Fruit fly (Drosophila melanogaster) whole organism, embryonic: ENCODE data around the gene CG14424.

Source experiments
- Abd-B ChIP-seq: fragments of 200-800 bp; sonication (Bioruptor generic); optimal IDR thresholded peaks from 2 replicates; lab custom pipeline; 2018; ENCODE audit warnings: missing biosample characterization, mild to moderate bottlenecking, missing genetic modification characterization, moderate library complexity
- Adf1 ChIP-seq: fragments of 200-800 bp; sonication (Bioruptor generic); IDR thresholded peaks from 2 replicates; pipeline ENCODE4 v1.3.6; 2022; ENCODE audit warnings: missing biosample characterization, missing genetic modification characterization
- Aef1 ChIP-seq: fragments of 200-800 bp; sonication (Bioruptor generic); IDR thresholded peaks from 3 replicates; pipeline ENCODE4 v1.3.6; 2022; ENCODE audit warnings: missing biosample characterization, missing genetic modification characterization
- Awh ChIP-seq: fragments of 200-800 bp; sonication (Bioruptor generic); IDR thresholded peaks from 2 replicates; pipeline ENCODE4, ENCODE4 v1.3.6; 2022; ENCODE audit warnings: missing biosample characterization, missing genetic modification characterization
- CG10462 ChIP-seq: fragments of 200-800 bp; sonication (Bioruptor generic); optimal IDR thresholded peaks from 2 replicates; lab custom pipeline; 2016; ENCODE audit warnings: missing biosample characterization, missing genetic modification characterization
- CG10543 ChIP-seq: fragments of 200-800 bp; sonication (Bioruptor generic); optimal IDR thresholded peaks from 3 replicates; lab custom pipeline; 2017; ENCODE audit warnings: missing biosample characterization, mild to moderate bottlenecking, missing genetic modification characterization, moderate library complexity
- CG10654 ChIP-seq: fragments of 200-800 bp; sonication (Bioruptor generic); optimal IDR thresholded peaks from 2 replicates; lab custom pipeline; 2016; ENCODE audit warnings: missing biosample characterization, missing genetic modification characterization
- CG11398 ChIP-seq: fragments of 200-800 bp; sonication (Bioruptor generic); optimal IDR thresholded peaks from 2 replicates; lab custom pipeline; 2016; ENCODE audit warnings: missing biosample characterization, missing genetic modification characterization
- CG11560 ChIP-seq: fragments of 200-800 bp; sonication (Bioruptor generic); IDR thresholded peaks from 3 replicates; pipeline ENCODE4 v1.3.6; 2022; ENCODE audit warnings: missing biosample characterization, missing genetic modification characterization
- CG12391 ChIP-seq: fragments of 200-800 bp; sonication (Bioruptor generic); optimal IDR thresholded peaks from 3 replicates; lab custom pipeline; 2018; ENCODE audit warnings: missing biosample characterization, mild to moderate bottlenecking, missing genetic modification characterization, moderate library complexity
- CG15514 ChIP-seq: fragments of 200-800 bp; sonication (Bioruptor generic); optimal IDR thresholded peaks from 3 replicates; lab custom pipeline; 2017; ENCODE audit warnings: missing biosample characterization, missing genetic modification characterization, mild to moderate bottlenecking, moderate library complexity, missing genetic modification reagents
- CG15696 ChIP-seq: fragments of 200-800 bp; sonication (Bioruptor generic); optimal IDR thresholded peaks from 2 replicates; lab custom pipeline; 2019; ENCODE audit warnings: missing biosample characterization, mild to moderate bottlenecking, missing genetic modification characterization, moderate library complexity
- CG16815 ChIP-seq: fragments of 200-800 bp; sonication (Bioruptor generic); optimal IDR thresholded peaks from 3 replicates; lab custom pipeline; 2017; ENCODE audit warnings: missing biosample characterization, mild to moderate bottlenecking, missing genetic modification characterization
- CG17361 ChIP-seq: fragments of 200-800 bp; sonication (Bioruptor generic); IDR thresholded peaks from 3 replicates; pipeline ENCODE4 v1.3.6; 2022; ENCODE audit warnings: missing biosample characterization, missing genetic modification characterization
- CG18262 ChIP-seq: fragments of 200-800 bp; optimal IDR thresholded peaks from 3 replicates; lab custom pipeline; 2019; ENCODE audit warnings: missing biosample characterization, mild to moderate bottlenecking, missing genetic modification characterization, moderate library complexity
- CG3065 ChIP-seq: fragments of 200-800 bp; sonication (Bioruptor generic); optimal IDR thresholded peaks from 2 replicates; lab custom pipeline; 2016; ENCODE audit warnings: missing biosample characterization, missing genetic modification characterization
- CG3995 ChIP-seq: fragments of 200-800 bp; sonication (Bioruptor generic); optimal IDR thresholded peaks from 3 replicates; lab custom pipeline; 2016; ENCODE audit warnings: missing biosample characterization, missing genetic modification characterization
- CG6791 ChIP-seq: fragments of 200-800 bp; sonication (Bioruptor generic); IDR thresholded peaks from 3 replicates; pipeline ENCODE4 v1.3.6; 2022; ENCODE audit warnings: missing biosample characterization, missing genetic modification characterization; ENCODE audit not compliant: partially characterized antibody
- CG8388 ChIP-seq: fragments of 200-800 bp; sonication (Bioruptor generic); optimal IDR thresholded peaks from 2 replicates; lab custom pipeline; 2019; ENCODE audit warnings: missing biosample characterization, mild to moderate bottlenecking, missing genetic modification characterization, moderate library complexity
- CG9797 ChIP-seq: fragments of 200-800 bp; sonication (Bioruptor generic); optimal IDR thresholded peaks from 3 replicates; lab custom pipeline; 2018; ENCODE audit warnings: missing biosample characterization, mild to moderate bottlenecking, missing genetic modification characterization
- D19B ChIP-seq: fragments of 200-800 bp; sonication (Bioruptor generic); optimal IDR thresholded peaks from 2 replicates; lab custom pipeline; 2017; ENCODE audit warnings: missing biosample characterization, mild to moderate bottlenecking, missing genetic modification characterization
- Dek ChIP-seq: fragments of 200-800 bp; sonication (Bioruptor generic); optimal IDR thresholded peaks from 3 replicates; lab custom pipeline; 2019; ENCODE audit warnings: missing biosample characterization, mild to moderate bottlenecking, missing genetic modification characterization, moderate library complexity
- ERR ChIP-seq: fragments of 200-800 bp; sonication (Bioruptor generic); optimal IDR thresholded peaks from 2 replicates; lab custom pipeline; 2016; ENCODE audit warnings: missing biosample characterization, missing genetic modification characterization
- Fer3 ChIP-seq: fragments of 200-800 bp; sonication (Bioruptor generic); optimal IDR thresholded peaks from 2 replicates; lab custom pipeline; 2018; ENCODE audit warnings: missing biosample characterization, mild to moderate bottlenecking, missing genetic modification characterization, moderate library complexity
- Lpt ChIP-seq: fragments of >200 bp; optimal IDR thresholded peaks from 2 replicates; lab custom pipeline; 2018; ENCODE audit warnings: missing biosample characterization, missing genetic modification characterization
- MESR4 ChIP-seq: fragments of 200-800 bp; sonication (Bioruptor generic); optimal IDR thresholded peaks from 2 replicates; lab custom pipeline; 2018; ENCODE audit warnings: missing biosample characterization, mild to moderate bottlenecking, missing genetic modification characterization, moderate library complexity
- Med ChIP-seq: fragments of 200-800 bp; sonication (Bioruptor generic); peaks from one replicate; lab custom pipeline; 2016; ENCODE audit warnings: missing biosample characterization, missing genetic modification characterization, mild to moderate bottlenecking, inconsistent platforms, moderate library complexity
- NC2α ChIP-seq: fragments of 200-800 bp; sonication (Bioruptor generic); optimal IDR thresholded peaks from 2 replicates; lab custom pipeline; 2016; ENCODE audit warnings: missing biosample characterization, missing genetic modification characterization
- NK7.1 ChIP-seq: fragments of 200-800 bp; sonication (Bioruptor generic); optimal IDR thresholded peaks from 3 replicates; lab custom pipeline; 2016; ENCODE audit warnings: missing biosample characterization, missing genetic modification characterization
- Oaz ChIP-seq: fragments of 200-800 bp; sonication (Bioruptor generic); IDR thresholded peaks from 2 replicates; pipeline ENCODE4 v1.3.6; 2022; ENCODE audit warnings: missing biosample characterization, missing genetic modification characterization
- Side ChIP-seq: fragments of 200-800 bp; sonication (Bioruptor generic); optimal IDR thresholded peaks from 2 replicates; lab custom pipeline; 2016; ENCODE audit warnings: missing biosample characterization, missing genetic modification characterization
- Ssrp ChIP-seq: fragments of 200-800 bp; sonication (Bioruptor generic); optimal IDR thresholded peaks from 2 replicates; lab custom pipeline; 2018; ENCODE audit warnings: missing biosample characterization, mild to moderate bottlenecking, missing genetic modification characterization, moderate library complexity
- Xbp1 ChIP-seq: fragments of 200-800 bp; sonication (Bioruptor generic); optimal IDR thresholded peaks from 3 replicates; lab custom pipeline; 2016; ENCODE audit warnings: missing biosample characterization, mild to moderate bottlenecking, missing genetic modification characterization
- btn ChIP-seq: fragments of 200-800 bp; sonication (Bioruptor generic); optimal IDR thresholded peaks from 2 replicates; lab custom pipeline; 2016; ENCODE audit warnings: missing biosample characterization, missing genetic modification characterization
- cato ChIP-seq: fragments of 200-800 bp; sonication (Bioruptor generic); optimal IDR thresholded peaks from 2 replicates; lab custom pipeline; 2016; ENCODE audit warnings: missing biosample characterization, missing genetic modification characterization, borderline replicate concordance
- dmrt99B ChIP-seq: fragments of 200-800 bp; sonication (Bioruptor generic); optimal IDR thresholded peaks from 2 replicates; lab custom pipeline; 2018; ENCODE audit warnings: missing biosample characterization, mild to moderate bottlenecking, missing genetic modification characterization, moderate library complexity
- dysf ChIP-seq: fragments of 200-800 bp; sonication (Bioruptor generic); IDR thresholded peaks from 3 replicates; pipeline ENCODE4 v1.3.6; 2022; ENCODE audit warnings: missing biosample characterization, missing genetic modification characterization
- exex ChIP-seq: fragments of 200-800 bp; sonication (Bioruptor generic); optimal IDR thresholded peaks from 4 replicates; lab custom pipeline; 2018; ENCODE audit warnings: missing biosample characterization, mild to moderate bottlenecking, missing genetic modification characterization, moderate library complexity
- fd102C ChIP-seq: fragments of 200-800 bp; sonication (Bioruptor generic); optimal IDR thresholded peaks from 2 replicates; lab custom pipeline; 2018; ENCODE audit warnings: missing biosample characterization, mild to moderate bottlenecking, missing genetic modification characterization, moderate library complexity
- fd3F ChIP-seq: fragments of 200-800 bp; sonication (Bioruptor generic); optimal IDR thresholded peaks from 2 replicates; lab custom pipeline; 2018; ENCODE audit warnings: missing biosample characterization, mild to moderate bottlenecking, missing genetic modification characterization, moderate library complexity
- h ChIP-seq: fragments of >200 bp; optimal IDR thresholded peaks from 2 replicates; lab custom pipeline; 2017
- insv ChIP-seq, 2 experiments: fragments of 200-800 bp; sonication (Bioruptor generic); optimal IDR thresholded peaks; 3 replicates each; lab custom pipeline; 2016 to 2018; ENCODE audit warnings: missing biosample characterization in 2 of 2, missing genetic modification characterization in 2 of 2
- mirr ChIP-seq: fragments of 200-800 bp; sonication (Bioruptor generic); optimal IDR thresholded peaks from 3 replicates; lab custom pipeline; 2018; ENCODE audit warnings: missing biosample characterization, mild to moderate bottlenecking, missing genetic modification characterization
- otp ChIP-seq: fragments of 200-800 bp; sonication (Bioruptor generic); IDR thresholded peaks from 3 replicates; pipeline ENCODE4, ENCODE4 v1.3.6; 2022; ENCODE audit warnings: missing biosample characterization, missing genetic modification characterization
- row ChIP-seq: fragments of 200-800 bp; sonication (Bioruptor generic); IDR thresholded peaks from 3 replicates; pipeline ENCODE4 v1.3.6; 2022; ENCODE audit warnings: missing biosample characterization, missing genetic modification characterization
- sens-2 ChIP-seq: fragments of 200-800 bp; sonication (Bioruptor generic); IDR thresholded peaks from 2 replicates; pipeline ENCODE4 v1.3.6; 2022; ENCODE audit warnings: missing biosample characterization, missing genetic modification characterization
- seq ChIP-seq: fragments of 200-800 bp; sonication (Bioruptor generic); IDR thresholded peaks from 2 replicates; pipeline ENCODE4 v1.3.6; 2022; ENCODE audit warnings: missing biosample characterization, missing genetic modification characterization
- slou ChIP-seq: fragments of 200-800 bp; sonication (Bioruptor generic); optimal IDR thresholded peaks from 3 replicates; lab custom pipeline; 2016; ENCODE audit warnings: missing biosample characterization, missing genetic modification characterization
- sob ChIP-seq: fragments of 200-800 bp; sonication (Bioruptor generic); IDR thresholded peaks from 2 replicates; pipeline ENCODE4 v1.3.6; 2022; ENCODE audit warnings: missing biosample characterization, missing genetic modification characterization
- sr ChIP-seq: fragments of 200-800 bp; sonication (Bioruptor generic); IDR thresholded peaks from 3 replicates; pipeline ENCODE4 v1.3.6; 2022; ENCODE audit warnings: missing biosample characterization, missing genetic modification characterization
- tx ChIP-seq: fragments of 200-800 bp; sonication (Bioruptor generic); optimal IDR thresholded peaks from 2 replicates; lab custom pipeline; 2016; ENCODE audit warnings: missing biosample characterization, missing genetic modification characterization
- usp ChIP-seq: fragments of >200 bp; optimal IDR thresholded peaks from 2 replicates; lab custom pipeline; 2017; ENCODE audit warnings: missing biosample characterization, missing genetic modification characterization
- vfl ChIP-seq: fragments of 200-800 bp; sonication (Bioruptor generic); optimal IDR thresholded peaks from 2 replicates; lab custom pipeline; 2016; ENCODE audit warnings: missing biosample characterization, missing genetic modification characterization

Gene CG14424

DNA sequence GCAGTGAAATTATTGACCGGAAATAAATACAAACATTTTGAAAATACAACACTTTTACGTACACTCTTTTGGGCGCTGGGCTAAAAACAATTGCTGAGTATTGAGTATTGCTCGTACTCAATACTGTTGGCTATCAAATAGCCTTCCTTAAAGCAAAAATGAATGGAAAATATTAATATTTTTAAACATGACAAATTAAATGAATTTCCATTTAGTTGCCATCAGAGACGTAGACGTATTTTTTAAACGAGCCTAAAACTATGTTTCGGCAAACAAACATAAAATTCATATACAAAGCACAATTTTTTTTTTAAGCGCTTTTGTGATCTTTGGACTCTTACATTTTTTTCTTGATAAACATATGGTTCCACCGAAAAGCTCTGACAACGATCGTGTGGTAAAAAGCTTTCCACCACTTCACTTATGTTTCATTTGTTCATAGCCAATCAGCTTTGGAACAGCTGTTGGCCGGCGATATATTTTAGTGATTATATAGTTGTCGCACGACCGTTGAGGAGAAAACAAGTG, 20.6 kb upstream of the CG14424 start, which contains the start of gene CG3603 (continued):
- TF ChIP-seq Xbp1 (no peak), Lpt (GFP tag; lab: Kevin White, UChicago) (no peak), sob (GFP tag; lab: Robert Waterston, UW) (no peak), Abd-B (GFP tag; lab: Kevin White, UChicago) (no peak), btn (no peak), cato (GFP tag; lab: Kevin White, UChicago) (no peak), CG3065 (GFP tag; lab: Kevin White, UChicago) (no peak), otp (no peak), CG6791 (GFP tag; lab: Robert Waterston, UW) (no peak), CG15514 (GFP tag; lab: Kevin White, UChicago) (peak; percentile 8), exex (tag; lab: Kevin White, UChicago) (peak; percentile 9), CG8388 (GFP tag; lab: Kevin White, UChicago) (no peak), slou (no peak), mirr (GFP tag; lab: Kevin White, UChicago) (no peak), h (lab: Kevin White, UChicago) (no peak), D19B (no peak), ERR (GFP tag; lab: Kevin White, UChicago) (no peak), NC2α (GFP tag; lab: Kevin White, UChicago) (no peak), sr (GFP tag; lab: Robert Waterston, UW) (no peak), Med (GFP tag; lab: Kevin White, UChicago) (peak; percentile 52), MESR4 (GFP tag; lab: Kevin White, UChicago) (no peak), tx (GFP tag; lab: Kevin White, UChicago) (no peak), dmrt99B (tag; lab: Kevin White, UChicago) (no peak), CG18262 (tag; lab: Kevin White, UChicago) (no peak), usp (GFP tag; lab: Kevin White, UChicago) (no peak), fd3F (GFP tag; lab: Kevin White, UChicago) (no peak), vfl (GFP tag; lab: Kevin White, UChicago) (no peak), CG15696 (tag; lab: Kevin White, UChicago) (no peak), CG11398 (GFP tag; lab: Kevin White, UChicago) (no peak), fd102C (no peak), Fer3 (tag; lab: Kevin White, UChicago) (peak; percentile 1), CG10654 (GFP tag; lab: Kevin White, UChicago) (no peak), insv (GFP tag; optimal IDR thresholded peaks at IDR 0.05; lab: Kevin White, UChicago) (no peak), dysf (GFP tag; lab: Robert Waterston, UW) (no peak), Dek (tag; lab: Kevin White, UChicago) (no peak), seq (GFP tag; lab: Robert Waterston, UW) (no peak), CG3995 (no peak), CG9797 (GFP tag; lab: Kevin White, UChicago) (no peak), CG16815 (GFP tag; lab: Kevin White, UChicago) (no peak), Oaz (GFP tag; lab: Robert Waterston, UW) (no peak), CG17361 (GFP tag; lab: Robert Waterston, UW) (no peak), sens-2 (no peak), CG12391 (tag; lab: Kevin White, UChicago) (no peak), row (GFP tag; lab: Robert Waterston, UW) (no peak), Aef1 (GFP tag; lab: Robert Waterston, UW) (no peak), Adf1 (GFP tag; lab: Robert Waterston, UW) (no peak), Awh (GFP tag; lab: Robert Waterston, UW) (no peak), CG11560 (tag; lab: Robert Waterston, UW) (no peak), Ssrp (no peak), CG10543 (GFP tag; lab: Kevin White, UChicago) (no peak), Side (GFP tag; lab: Kevin White, UChicago) (no peak), CG10462 (no peak), NK7.1 (GFP tag; lab: Kevin White, UChicago) (no peak)
